Worm (Caenorhabditis elegans): ENCODE results near the gene C34F6.12.

Gene C34F6.12

DNA sequence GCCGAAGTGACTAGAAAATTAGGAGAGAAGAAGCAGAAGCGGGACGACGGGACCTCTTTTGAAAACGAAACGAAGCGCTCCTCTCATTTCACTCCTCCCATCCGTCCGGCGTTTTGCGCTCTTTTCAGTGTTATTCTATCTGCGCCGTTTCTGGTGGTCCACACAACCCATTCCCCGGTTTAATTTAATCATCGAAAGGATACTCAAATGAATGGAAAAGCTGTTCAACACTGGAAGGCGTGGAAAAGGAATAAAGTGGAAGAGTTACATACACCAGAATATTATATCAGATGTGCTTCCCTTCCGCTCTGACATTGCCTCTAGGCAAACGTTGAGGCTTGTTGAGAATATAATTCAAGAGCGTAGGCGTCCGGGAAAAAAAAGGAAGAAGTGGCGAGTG is 18.6 kb upstream of the C34F6.12 start:
- TF ChIP-seq hmg-11 (tag; optimal IDR thresholded peaks at IDR 0.05) (peak; percentile 13), ceh-82 (tag; optimal IDR thresholded peaks at IDR 0.05) (no peak), lin-39 (tag; optimal IDR thresholded peaks at IDR 0.05) (no peak)

ce11 chrX:11243604-11244003 is 17.1 kb upstream of the C34F6.12 start:
- no peak for TF ChIP-seq fkh-10 (GFP tag; optimal IDR thresholded peaks at IDR 0.05)
- TF ChIP-seq nhr-67 (tag; optimal IDR thresholded peaks at IDR 0.05), result no peak
- no peak for TF ChIP-seq pha-4 (tag; optimal IDR thresholded peaks at IDR 0.05)
- TF ChIP-seq R02D3.7 (tag; optimal IDR thresholded peaks at IDR 0.05), result no peak
- TF ChIP-seq nfya-1 (tag; optimal IDR thresholded peaks at IDR 0.05; ENCODE audit: insufficient read depth), result no peak
- no peak for TF ChIP-seq ztf-11 (tag; optimal IDR thresholded peaks at IDR 0.05)
- no peak for TF ChIP-seq zag-1 (tag; optimal IDR thresholded peaks at IDR 0.05)
- TF ChIP-seq ztf-4 (tag; optimal IDR thresholded peaks at IDR 0.05), result no peak
- TF ChIP-seq daf-12 (tag; optimal IDR thresholded peaks at IDR 0.05), result no peak
- TF ChIP-seq aly-2 (tag; optimal IDR thresholded peaks at IDR 0.05), result no peak

- TF ChIP-seq fos-1 (tag; optimal IDR thresholded peaks at IDR 0.05) (no peak), ceh-82 (tag; optimal IDR thresholded peaks at IDR 0.05) (no peak), nfya-1 (tag; optimal IDR thresholded peaks at IDR 0.05; ENCODE audit: insufficient read depth) (peak; percentile 21), hmg-11 (tag; optimal IDR thresholded peaks at IDR 0.05) (peak; percentile 14), R02D3.7 (tag; optimal IDR thresholded peaks at IDR 0.05) (no peak), nhr-43 (tag; optimal IDR thresholded peaks at IDR 0.05; ENCODE audit: poor library complexity, severe bottlenecking) (no peak), skn-1 (tag; optimal IDR thresholded peaks at IDR 0.05) (no peak), lin-15B (tag; optimal IDR thresholded peaks at IDR 0.05) (no peak), nhr-67 (tag; optimal IDR thresholded peaks at IDR 0.05) (no peak)
Measured at ce11 chrX:11241479-11241878, 15.0 kb upstream of the C34F6.12 start.

- TF ChIP-seq lsy-12 (tag; optimal IDR thresholded peaks at IDR 0.05), result peak; percentile 16
- peak; percentile 5 for TF ChIP-seq ama-1 (optimal IDR thresholded peaks at IDR 0.05)
- TF ChIP-seq nfya-1 (tag; optimal IDR thresholded peaks at IDR 0.05; ENCODE audit: insufficient read depth), result peak; percentile 5
- TF ChIP-seq lin-39 (tag; optimal IDR thresholded peaks at IDR 0.05), result peak; percentile 1
- TF ChIP-seq aly-2 (tag; optimal IDR thresholded peaks at IDR 0.05), result no peak
Measured at ce11 chrX:11240585-11241115, 14.2 kb upstream of the C34F6.12 start, which contains the start of gene C34F6.10. C34F6.10 (minus strand) TSS chrX:11240635.

ce11 chrX:11222597-11223218 is 3.8 kb downstream of the C34F6.12 start, which contains the start of gene C34F6.9:
C34F6.9 (minus strand) TSS chrX:11222647.
- TF ChIP-seq hmg-11 (tag; optimal IDR thresholded peaks at IDR 0.05) (peak; percentile 31), nhr-77 (tag; optimal IDR thresholded peaks at IDR 0.05) (no peak)

DNA sequence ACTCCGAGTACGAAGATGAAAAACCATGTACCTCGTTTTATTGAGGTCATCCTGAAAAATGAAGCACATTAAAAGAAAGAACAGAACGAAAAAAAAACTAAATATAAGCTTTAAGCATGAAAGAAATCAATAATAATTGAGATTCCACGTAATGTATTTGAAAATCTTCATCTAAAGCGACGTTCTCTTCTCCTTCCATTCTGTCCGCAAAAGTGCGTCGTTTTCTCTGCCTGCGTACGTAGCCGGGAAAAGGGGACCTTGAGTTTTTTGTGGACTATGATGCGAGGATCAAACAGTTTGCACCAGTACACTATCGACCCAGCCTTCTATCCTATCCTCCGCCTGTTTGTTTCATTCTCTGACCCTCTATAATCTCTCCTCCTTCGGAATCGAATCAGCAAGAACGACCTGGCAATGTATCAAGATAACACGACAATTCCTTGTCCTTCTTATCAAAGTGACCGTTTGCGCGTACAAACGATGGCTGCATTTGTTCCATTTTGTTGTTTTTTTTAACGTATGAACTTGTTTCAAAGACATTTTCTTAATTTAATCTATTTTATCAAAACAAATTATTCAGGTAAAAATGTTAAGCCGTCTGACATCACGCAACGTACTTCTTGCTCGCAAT is 11.0 kb downstream of the C34F6.12 start, which contains the start of the genes C34F6.7 and idh-2:
C34F6.7 (minus strand) TSS at position 51 of the 631 bp plus-strand sequence.
idh-2 (plus strand) TSS at position 581 of the 631 bp plus-strand sequence.
- TF ChIP-seq elt-3 (tag; optimal IDR thresholded peaks at IDR 0.05) (peak in 1 of 3 experiments; percentile 22), daf-12 (tag; optimal IDR thresholded peaks at IDR 0.05) (no peak), nhr-23 (tag; optimal IDR thresholded peaks at IDR 0.05) (peak; percentile 73), elt-2 (tag; optimal IDR thresholded peaks at IDR 0.05) (peak; percentile 43), ztf-11 (tag; optimal IDR thresholded peaks at IDR 0.05) (no peak), nhr-25 (tag; optimal IDR thresholded peaks at IDR 0.05) (peak; percentile 33), nhr-43 (tag; optimal IDR thresholded peaks at IDR 0.05; ENCODE audit: poor library complexity, severe bottlenecking) (peak; percentile 72), hmg-11 (tag; optimal IDR thresholded peaks at IDR 0.05) (peak; percentile 64), nfya-1 (tag; optimal IDR thresholded peaks at IDR 0.05; ENCODE audit: insufficient read depth) (peak; percentile 31)

ce11 chrX:11211360-11211759 is 15.1 kb downstream of the C34F6.12 start:
- TF ChIP-seq ZK546.5 (tag; optimal IDR thresholded peaks at IDR 0.05) (no peak), hmg-11 (tag; optimal IDR thresholded peaks at IDR 0.05) (no peak), pqm-1 (tag; optimal IDR thresholded peaks at IDR 0.05) (no peak), nhr-76 (tag; optimal IDR thresholded peaks at IDR 0.05) (no peak), elt-2 (tag; optimal IDR thresholded peaks at IDR 0.05) (no peak), nhr-12 (tag; optimal IDR thresholded peaks at IDR 0.05) (no peak), pha-4 (tag; optimal IDR thresholded peaks at IDR 0.05) (no peak)
